Fruit fly (Drosophila melanogaster) whole organism, embryonic: ENCODE results near the gene ssp7.
A peak's percentile ranks its signal among the peaks of the same experiment; 100 is the strongest.

ENCODE experiments used
- Aef1 ChIP-seq: fragments of 200-800 bp; sonication (Bioruptor generic); IDR thresholded peaks from 3 replicates; pipeline ENCODE4 v1.3.6; 2022; ENCODE audit warnings: missing biosample characterization, missing genetic modification characterization
- Asciz ChIP-seq: fragments of 200-800 bp; sonication (Bioruptor generic); optimal IDR thresholded peaks from 2 replicates; lab custom pipeline; 2017; ENCODE audit warnings: missing biosample characterization, mild to moderate bottlenecking, missing genetic modification characterization, missing genetic modification reagents
- CG10209 ChIP-seq: fragments of 200-800 bp; sonication (Bioruptor generic); optimal IDR thresholded peaks from 3 replicates; lab custom pipeline; 2017; ENCODE audit warnings: missing biosample characterization, mild to moderate bottlenecking, missing genetic modification characterization, missing genetic modification reagents
- CG10959 ChIP-seq: fragments of 200-800 bp; sonication (Bioruptor generic); IDR thresholded peaks from 2 replicates; pipeline ENCODE4 v1.3.6; 2022; ENCODE audit warnings: missing biosample characterization, missing genetic modification characterization
- CG11456 ChIP-seq: fragments of 200-800 bp; sonication (Bioruptor generic); IDR thresholded peaks from 3 replicates; pipeline ENCODE4 v1.3.6; 2022; ENCODE audit warnings: missing biosample characterization, missing genetic modification characterization
- CG11695 ChIP-seq: fragments of 200-800 bp; sonication (Bioruptor generic); IDR thresholded peaks from 3 replicates; pipeline ENCODE4 v1.3.6; 2022; ENCODE audit warnings: missing biosample characterization, missing genetic modification characterization
- CG12744 ChIP-seq: fragments of 200-800 bp; sonication (Bioruptor generic); optimal IDR thresholded peaks from 2 replicates; lab custom pipeline; 2016; ENCODE audit warnings: missing biosample characterization, missing genetic modification characterization
- CG13296 ChIP-seq: fragments of 200-800 bp; sonication (Bioruptor generic); optimal IDR thresholded peaks from 3 replicates; lab custom pipeline; 2018; ENCODE audit warnings: missing biosample characterization, mild to moderate bottlenecking, missing genetic modification characterization
- CG13424 ChIP-seq: fragments of 200-800 bp; sonication (Bioruptor generic); optimal IDR thresholded peaks from 2 replicates; lab custom pipeline; 2019; ENCODE audit warnings: missing biosample characterization, mild to moderate bottlenecking, missing genetic modification characterization, moderate library complexity
- CG13894 ChIP-seq: fragments of 200-800 bp; sonication (Bioruptor generic); optimal IDR thresholded peaks from 3 replicates; lab custom pipeline; 2018; ENCODE audit warnings: missing biosample characterization, mild to moderate bottlenecking, missing genetic modification characterization, moderate library complexity
- CG14710 ChIP-seq: fragments of 200-800 bp; sonication (Bioruptor generic); optimal IDR thresholded peaks from 3 replicates; lab custom pipeline; 2019; ENCODE audit warnings: missing biosample characterization, mild to moderate bottlenecking, missing genetic modification characterization, moderate library complexity
- CG14860 ChIP-seq: fragments of 200-800 bp; sonication (Bioruptor generic); IDR thresholded peaks from 3 replicates; pipeline ENCODE4 v1.3.6; 2022; ENCODE audit warnings: missing biosample characterization, missing genetic modification characterization; ENCODE audit not compliant: partially characterized antibody
- CG15601 ChIP-seq: fragments of 200-800 bp; sonication (Bioruptor generic); optimal IDR thresholded peaks from 3 replicates; lab custom pipeline; 2019; ENCODE audit warnings: missing biosample characterization, mild to moderate bottlenecking, missing genetic modification characterization, moderate library complexity
- CG1602 ChIP-seq: fragments of 200-800 bp; sonication (Bioruptor generic); optimal IDR thresholded peaks from 3 replicates; lab custom pipeline; 2016; ENCODE audit warnings: missing biosample characterization, missing genetic modification characterization
- CG32767 ChIP-seq: fragments of 200-800 bp; sonication (Bioruptor generic); IDR thresholded peaks from 2 replicates; pipeline ENCODE4 v1.3.6; 2022; ENCODE audit warnings: missing biosample characterization, missing genetic modification characterization
- CG4282 ChIP-seq: fragments of 200-800 bp; sonication (Bioruptor generic); optimal IDR thresholded peaks from 2 replicates; lab custom pipeline; 2016; ENCODE audit warnings: missing biosample characterization, missing genetic modification characterization
- CG6683 ChIP-seq: fragments of 200-800 bp; sonication (Bioruptor generic); optimal IDR thresholded peaks from 2 replicates; lab custom pipeline; 2017; ENCODE audit warnings: missing biosample characterization, mild to moderate bottlenecking, missing genetic modification characterization, missing genetic modification reagents
- CG7372 ChIP-seq: fragments of 200-800 bp; sonication (Bioruptor generic); IDR thresholded peaks from 2 replicates; pipeline ENCODE4 v1.3.6; 2022; ENCODE audit warnings: missing biosample characterization, missing genetic modification characterization
- CG7556 ChIP-seq: fragments of 200-800 bp; sonication (Bioruptor generic); optimal IDR thresholded peaks from 2 replicates; lab custom pipeline; 2017; ENCODE audit warnings: missing biosample characterization, mild to moderate bottlenecking, missing genetic modification characterization
- CTCF ChIP-seq: fragments of 200-800 bp; sonication (Bioruptor generic); optimal IDR thresholded peaks from 2 replicates; lab custom pipeline; 2017; ENCODE audit warnings: missing biosample characterization, mild to moderate bottlenecking, missing genetic modification characterization, moderate library complexity
- Doc3 ChIP-seq: fragments of 200-800 bp; sonication (Bioruptor generic); IDR thresholded peaks from 3 replicates; pipeline ENCODE4 v1.3.6; 2022; ENCODE audit warnings: missing biosample characterization, missing genetic modification characterization; ENCODE audit not compliant: partially characterized antibody
- Fer1 ChIP-seq: fragments of 200-800 bp; sonication (Bioruptor generic); optimal IDR thresholded peaks from 2 replicates; lab custom pipeline; 2017; ENCODE audit warnings: missing biosample characterization, mild to moderate bottlenecking, missing genetic modification characterization
- HLH4C ChIP-seq: fragments of 200-800 bp; sonication (Bioruptor generic); IDR thresholded peaks from 3 replicates; pipeline ENCODE4 v1.3.6; 2022; ENCODE audit warnings: missing biosample characterization, missing genetic modification characterization; ENCODE audit not compliant: partially characterized antibody
- Hey ChIP-seq: fragments of 200-800 bp; sonication (Bioruptor generic); optimal IDR thresholded peaks from 3 replicates; lab custom pipeline; 2018; ENCODE audit warnings: missing biosample characterization, mild to moderate bottlenecking, missing genetic modification characterization
- MESR4 ChIP-seq: fragments of 200-800 bp; sonication (Bioruptor generic); optimal IDR thresholded peaks from 2 replicates; lab custom pipeline; 2018; ENCODE audit warnings: missing biosample characterization, mild to moderate bottlenecking, missing genetic modification characterization, moderate library complexity
- MTF-1 ChIP-seq: fragments of 200-800 bp; sonication (Bioruptor generic); optimal IDR thresholded peaks from 2 replicates; lab custom pipeline; 2018; ENCODE audit warnings: missing biosample characterization, mild to moderate bottlenecking, missing genetic modification characterization, borderline replicate concordance
- Rx ChIP-seq: fragments of 200-800 bp; sonication (Bioruptor generic); IDR thresholded peaks from 2 replicates; pipeline ENCODE4 v1.3.6; 2022; ENCODE audit warnings: missing biosample characterization, missing genetic modification characterization
- Side ChIP-seq: fragments of 200-800 bp; sonication (Bioruptor generic); optimal IDR thresholded peaks from 2 replicates; lab custom pipeline; 2016; ENCODE audit warnings: missing biosample characterization, missing genetic modification characterization
- Stat92E ChIP-seq, 3 experiments: fragments of >200 bp in 2 of 3; fragments of 200-800 bp in 1 of 3; sonication (Bioruptor generic) in 1 of 3; optimal IDR thresholded peaks; 2 replicates each; lab custom pipeline; 2017 to 2019; ENCODE audit warnings: missing biosample characterization in 3 of 3, missing genetic modification characterization in 3 of 3, mild to moderate bottlenecking in 1 of 3, moderate library complexity in 1 of 3
- TFAM ChIP-seq: fragments of 200-800 bp; sonication (Bioruptor generic); optimal IDR thresholded peaks from 2 replicates; lab custom pipeline; 2017; ENCODE audit warnings: missing biosample characterization, missing genetic modification characterization, inconsistent platforms
- YL-1 ChIP-seq: fragments of 200-800 bp; sonication (Bioruptor generic); optimal IDR thresholded peaks from 3 replicates; lab custom pipeline; 2017; ENCODE audit warnings: missing biosample characterization, mild to moderate bottlenecking, missing genetic modification characterization
- ab ChIP-seq: fragments of 200-800 bp; sonication (Bioruptor generic); optimal IDR thresholded peaks from 2 replicates; lab custom pipeline; 2016; ENCODE audit warnings: missing biosample characterization, missing genetic modification characterization
- aop ChIP-seq: fragments of 200-800 bp; sonication (Bioruptor generic); IDR thresholded peaks from 2 replicates; pipeline ENCODE4 v1.3.6; 2022; ENCODE audit warnings: missing biosample characterization, missing genetic modification characterization
- btn ChIP-seq: fragments of 200-800 bp; sonication (Bioruptor generic); optimal IDR thresholded peaks from 2 replicates; lab custom pipeline; 2016; ENCODE audit warnings: missing biosample characterization, missing genetic modification characterization
- chn ChIP-seq: fragments of 200-800 bp; sonication (Bioruptor generic); optimal IDR thresholded peaks from 2 replicates; lab custom pipeline; 2016; ENCODE audit warnings: missing biosample characterization, missing genetic modification characterization
- crc ChIP-seq: fragments of 200-800 bp; sonication (Bioruptor generic); optimal IDR thresholded peaks from 2 replicates; lab custom pipeline; 2016; ENCODE audit warnings: missing biosample characterization, missing genetic modification characterization
- dati ChIP-seq: fragments of 200-800 bp; sonication (Bioruptor generic); IDR thresholded peaks from 2 replicates; pipeline ENCODE4 v1.3.6; 2022; ENCODE audit warnings: missing biosample characterization, missing genetic modification characterization
- fd3F ChIP-seq: fragments of 200-800 bp; sonication (Bioruptor generic); optimal IDR thresholded peaks from 2 replicates; lab custom pipeline; 2018; ENCODE audit warnings: missing biosample characterization, mild to moderate bottlenecking, missing genetic modification characterization, moderate library complexity
- fd96Cb ChIP-seq: fragments of 200-800 bp; sonication (Bioruptor generic); optimal IDR thresholded peaks from 2 replicates; lab custom pipeline; 2018; ENCODE audit warnings: missing biosample characterization, mild to moderate bottlenecking, missing genetic modification characterization, moderate library complexity
- gem ChIP-seq: fragments of 200-800 bp; sonication (Bioruptor generic); optimal IDR thresholded peaks from 2 replicates; lab custom pipeline; 2019; ENCODE audit warnings: missing biosample characterization, mild to moderate bottlenecking, missing genetic modification characterization, moderate library complexity
- her ChIP-seq: fragments of 200-800 bp; sonication (Bioruptor generic); optimal IDR thresholded peaks from 2 replicates; lab custom pipeline; 2016; ENCODE audit warnings: missing biosample characterization, missing genetic modification characterization
- insv ChIP-seq, 2 experiments: fragments of 200-800 bp; sonication (Bioruptor generic); optimal IDR thresholded peaks; 3 replicates each; lab custom pipeline; 2016 to 2018; ENCODE audit warnings: missing biosample characterization in 2 of 2, missing genetic modification characterization in 2 of 2
- oc ChIP-seq: fragments of 200-800 bp; sonication (Bioruptor generic); optimal IDR thresholded peaks from 2 replicates; lab custom pipeline; 2018; ENCODE audit warnings: missing biosample characterization, mild to moderate bottlenecking, missing genetic modification characterization, moderate library complexity
- pros ChIP-seq: fragments of 200-800 bp; sonication (Bioruptor generic); optimal IDR thresholded peaks from 3 replicates; lab custom pipeline; 2019; ENCODE audit warnings: missing biosample characterization, mild to moderate bottlenecking, missing genetic modification characterization, moderate library complexity
- sim ChIP-seq: fragments of 200-800 bp; sonication (Bioruptor generic); IDR thresholded peaks from 2 replicates; pipeline ENCODE4 v1.3.6; 2022; ENCODE audit warnings: missing biosample characterization, missing genetic modification characterization
- sima ChIP-seq: fragments of 200-800 bp; sonication (Bioruptor generic); optimal IDR thresholded peaks from 2 replicates; lab custom pipeline; 2016; ENCODE audit warnings: missing biosample characterization, missing genetic modification characterization
- slbo ChIP-seq: fragments of 200-800 bp; sonication (Bioruptor generic); IDR thresholded peaks from 2 replicates; pipeline ENCODE4 v1.3.6; 2022; ENCODE audit warnings: missing biosample characterization, missing genetic modification characterization
- slp2 ChIP-seq: fragments of 200-800 bp; sonication (Bioruptor generic); optimal IDR thresholded peaks from 2 replicates; lab custom pipeline; 2016; ENCODE audit warnings: missing biosample characterization, missing genetic modification characterization
- sob ChIP-seq: fragments of 200-800 bp; sonication (Bioruptor generic); IDR thresholded peaks from 2 replicates; pipeline ENCODE4 v1.3.6; 2022; ENCODE audit warnings: missing biosample characterization, missing genetic modification characterization
- sqz ChIP-seq: fragments of 200-800 bp; sonication (Bioruptor generic); optimal IDR thresholded peaks from 3 replicates; lab custom pipeline; 2018; ENCODE audit warnings: missing biosample characterization, mild to moderate bottlenecking, missing genetic modification characterization
- z ChIP-seq: fragments of 200-800 bp; sonication (Bioruptor generic); IDR thresholded peaks from 3 replicates; pipeline ENCODE4 v1.3.6; 2022; ENCODE audit warnings: missing biosample characterization, missing genetic modification characterization

ssp7 gene

DNA sequence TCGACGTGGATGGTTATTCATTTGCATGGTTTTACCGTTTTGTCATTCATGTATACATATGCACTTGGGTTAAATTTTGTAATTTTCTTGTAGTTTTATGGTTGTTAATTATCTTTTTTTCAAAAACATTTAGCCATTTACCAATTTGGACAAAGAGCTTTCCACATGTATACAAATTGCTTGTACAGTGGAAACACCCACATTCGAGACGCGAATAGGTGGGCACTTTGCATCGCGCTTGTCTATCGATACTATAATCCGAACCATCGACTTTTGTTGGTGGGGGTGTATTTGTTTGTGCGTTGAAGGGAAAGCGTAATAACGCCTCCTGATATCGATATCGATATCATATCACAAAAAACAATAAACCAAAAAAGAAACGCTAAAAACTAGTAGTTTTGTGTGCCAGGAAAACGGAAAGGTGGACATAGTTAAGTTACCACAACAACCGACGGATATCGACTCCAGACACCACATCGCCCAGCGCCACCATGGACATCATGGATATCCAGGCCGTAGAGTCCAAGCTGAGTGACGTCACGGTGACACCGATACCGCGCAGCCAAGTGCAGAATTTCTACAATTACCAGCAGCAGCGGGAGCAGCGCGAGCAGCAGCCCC is 2.4 kb downstream of the ssp7 start, which contains the start of gene CDK2AP1 (continued):
- TF ChIP-seq CG15601, result no peak
- TF ChIP-seq btn, result no peak
- TF ChIP-seq sob, result peak; percentile 27; the same call in 1 of the 2 replicates
- peak; percentile 88 for TF ChIP-seq MESR4 (GFP tag; lab: Kevin White, UChicago)
- no peak for TF ChIP-seq CG11456
- no peak; the same call in 2 of the 3 replicates for TF ChIP-seq Doc3 (GFP tag; lab: Robert Waterston, UW)
- peak; percentile 72 for TF ChIP-seq CG14860 (GFP tag; lab: Robert Waterston, UW)
- no peak for TF ChIP-seq sim
- TF ChIP-seq sqz (GFP tag; lab: Kevin White, UChicago), result no peak
- TF ChIP-seq TFAM (GFP tag; lab: Kevin White, UChicago), result no peak
- TF ChIP-seq her (GFP tag; lab: Kevin White, UChicago), result peak; percentile 50
- TF ChIP-seq fd96Cb (tag; lab: Kevin White, UChicago), result no peak
- no peak for TF ChIP-seq ab
- no peak for TF ChIP-seq CG11695 (GFP tag; lab: Robert Waterston, UW)
- TF ChIP-seq Stat92E (GFP tag; optimal IDR thresholded peaks at IDR 0.05; lab: Kevin White, UChicago), result no peak
- no peak for TF ChIP-seq fd3F (GFP tag; lab: Kevin White, UChicago)
- no peak for TF ChIP-seq CTCF
- TF ChIP-seq aop, result no peak
- no peak for TF ChIP-seq insv (GFP tag; optimal IDR thresholded peaks at IDR 0.05; lab: Kevin White, UChicago)
- no peak for TF ChIP-seq CG6683 (GFP tag; lab: Kevin White, UChicago)
- no peak for TF ChIP-seq dati
- TF ChIP-seq CG14710, result peak; percentile 66
- no peak for TF ChIP-seq Asciz
- no peak for TF ChIP-seq crc (GFP tag; lab: Kevin White, UChicago)
- TF ChIP-seq pros, result no peak
- TF ChIP-seq sima, result no peak
- TF ChIP-seq HLH4C, result peak; percentile 87
- no peak for TF ChIP-seq CG10209 (GFP tag; lab: Kevin White, UChicago)
- no peak for TF ChIP-seq CG13296 (GFP tag; lab: Kevin White, UChicago)
- no peak for TF ChIP-seq CG4282
- TF ChIP-seq Aef1, result peak; percentile 25; the same call in 1 of the 3 replicates
- no peak for TF ChIP-seq CG13424 (tag; lab: Kevin White, UChicago)
- TF ChIP-seq CG1602 (GFP tag; lab: Kevin White, UChicago), result no peak
- no peak for TF ChIP-seq CG12744 (GFP tag; lab: Kevin White, UChicago)
- TF ChIP-seq Rx (GFP tag; lab: Robert Waterston, UW), result no peak
- peak; percentile 14 for TF ChIP-seq YL-1
- peak; percentile 55 for TF ChIP-seq slbo (GFP tag; lab: Robert Waterston, UW)
- TF ChIP-seq z (GFP tag; lab: Robert Waterston, UW), result no peak
- TF ChIP-seq Hey, result no peak
- TF ChIP-seq CG13894 (tag; lab: Kevin White, UChicago), result peak; percentile 31
- TF ChIP-seq CG32767 (GFP tag; lab: Robert Waterston, UW), result no peak
- TF ChIP-seq gem (tag; lab: Kevin White, UChicago), result no peak
- TF ChIP-seq oc (tag; lab: Kevin White, UChicago), result peak; percentile 66
- peak; percentile 49 for TF ChIP-seq chn
- no peak for TF ChIP-seq MTF-1
- TF ChIP-seq CG10959 (GFP tag; lab: Robert Waterston, UW), result no peak
- TF ChIP-seq slp2 (GFP tag; lab: Kevin White, UChicago), result peak; percentile 11
- no peak for TF ChIP-seq CG7556 (GFP tag; lab: Kevin White, UChicago)
- TF ChIP-seq CG7372 (GFP tag; lab: Robert Waterston, UW), result no peak
- TF ChIP-seq Side, result peak; percentile 13
- TF ChIP-seq Fer1 (GFP tag; lab: Kevin White, UChicago), result no peak
